Worm (Caenorhabditis elegans) whole organism, mixed stage, embryonic: ENCODE results near the gene dro-1.

Experiments
- elt-3 ChIP-seq: fragments of 150-350 bp; optimal IDR thresholded peaks from 2 replicates; lab custom pipeline; 2014; ENCODE audit warnings: missing biosample characterization, missing genetic modification characterization
- pha-4 ChIP-seq: fragments of 150-350 bp; optimal IDR thresholded peaks from 2 replicates; lab custom pipeline; 2018; ENCODE audit warnings: missing biosample characterization, missing genetic modification reagents, missing genetic modification characterization

DNA sequence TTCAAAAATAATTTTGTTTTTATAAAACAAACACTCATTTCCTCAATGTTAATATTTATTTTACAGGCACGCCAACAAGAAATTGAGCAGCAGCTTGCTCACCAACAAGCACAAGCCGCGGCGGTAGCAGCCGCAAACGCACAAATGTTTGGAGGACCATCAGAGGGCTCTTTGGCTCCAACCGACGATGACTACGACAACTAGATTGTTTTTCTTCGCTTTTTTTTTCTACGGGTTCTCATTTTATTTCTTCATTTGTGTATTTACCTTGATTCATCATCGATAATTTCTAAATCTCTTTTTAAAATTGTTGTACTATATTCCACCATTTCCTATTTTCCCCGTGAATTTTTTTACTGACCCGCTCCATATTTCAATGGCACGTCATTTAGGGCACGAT lies 633 bp downstream of the dro-1 start, which contains the start of gene ife-1:
- TF ChIP-seq pha-4 (tag; lab: Kevin White, UChicago): no peak
- TF ChIP-seq elt-3 (tag; lab: Kevin White, UChicago): no peak
